Worm (Caenorhabditis elegans): ENCODE results near the gene spp-27.
"Not testable (repeated sequence)": the region's sequence is repeated elsewhere in the genome, so short reads cannot be mapped to it uniquely, and the experiment has no call there.

ce11 chrV:6581762-6582161, 24.8 kb upstream of the spp-27 start, which contains the start of gene ZK1055.4:
- not testable (repeated sequence) for TF ChIP-seq tbx-2 (tag; optimal IDR thresholded peaks at IDR 0.05); lin-13 (GFP tag; optimal IDR thresholded peaks at IDR 0.05); grh-1 (GFP tag; IDR thresholded peaks at IDR 0.05); lir-3 (tag; optimal IDR thresholded peaks at IDR 0.05; ENCODE audit: poor library complexity); ces-1 (GFP tag; optimal IDR thresholded peaks at IDR 0.05); snpc-4 (tag; optimal IDR thresholded peaks at IDR 0.05); lsy-2 (tag; optimal IDR thresholded peaks at IDR 0.05); C16A3.4 (tag; optimal IDR thresholded peaks at IDR 0.05)

All from whole organism, L1 larva.